Worm (Caenorhabditis elegans): ENCODE results near the gene sprr-1.

- TF ChIP-seq ceh-31 (tag; optimal IDR thresholded peaks at IDR 0.05) = no peak
- TF ChIP-seq ceh-45 (GFP tag; IDR thresholded peaks at IDR 0.05) = no peak
- TF ChIP-seq ceh-6 (GFP tag; optimal IDR thresholded peaks at IDR 0.05) = no peak
- no peak for TF ChIP-seq elt-2 (tag; optimal IDR thresholded peaks at IDR 0.05)
- no peak for TF ChIP-seq fkh-10 (GFP tag; optimal IDR thresholded peaks at IDR 0.05)
- no peak for TF ChIP-seq lim-6 (tag; optimal IDR thresholded peaks at IDR 0.05)
- TF ChIP-seq unc-55 (GFP tag; optimal IDR thresholded peaks at IDR 0.05) = no peak
- no peak for TF ChIP-seq hlh-30 (tag; optimal IDR thresholded peaks at IDR 0.05; ENCODE audit: insufficient read depth)
- no peak for TF ChIP-seq Y22D7AL.16 (tag; optimal IDR thresholded peaks at IDR 0.05)
- no peak for TF ChIP-seq nhr-11 (tag; optimal IDR thresholded peaks at IDR 0.05)
- no peak for TF ChIP-seq nfya-1 (tag; optimal IDR thresholded peaks at IDR 0.05)
- TF ChIP-seq pqm-1 (tag; optimal IDR thresholded peaks at IDR 0.05) = no peak
- no peak for TF ChIP-seq hlh-15 (tag; optimal IDR thresholded peaks at IDR 0.05)
Measured at ce11 chrX:15477309-15477708, 11.2 kb downstream of the sprr-1 start, which contains the start of gene exc-1.

Measured in whole organism, late embryonic.